Worm (Caenorhabditis elegans): Measurements from ENCODE around the gene angl-1.

- TF ChIP-seq ztf-11 (tag; optimal IDR thresholded peaks at IDR 0.05) (no peak), unc-130 (tag; optimal IDR thresholded peaks at IDR 0.05) (no peak), hpl-2 (GFP tag; optimal IDR thresholded peaks at IDR 0.05) (no peak), nhr-71 (tag; optimal IDR thresholded peaks at IDR 0.05) (peak; percentile 27), ceh-82 (tag; optimal IDR thresholded peaks at IDR 0.05) (no peak), nhr-11 (tag; optimal IDR thresholded peaks at IDR 0.05) (no peak), irx-1 (tag; optimal IDR thresholded peaks at IDR 0.05) (no peak), nhr-77 (tag; optimal IDR thresholded peaks at IDR 0.05) (no peak), lin-15B (tag; optimal IDR thresholded peaks at IDR 0.05) (no peak), fos-1 (tag; optimal IDR thresholded peaks at IDR 0.05) (no peak), unc-62 (GFP tag; optimal IDR thresholded peaks at IDR 0.05) (no peak), egl-27 (tag; optimal IDR thresholded peaks at IDR 0.05) (no peak)
Measured at ce11 chrV:2657682-2658081, 4.8 kb downstream of the angl-1 start.
